Fruit fly (Drosophila melanogaster): ENCODE results near the gene mthl8.

DNA sequence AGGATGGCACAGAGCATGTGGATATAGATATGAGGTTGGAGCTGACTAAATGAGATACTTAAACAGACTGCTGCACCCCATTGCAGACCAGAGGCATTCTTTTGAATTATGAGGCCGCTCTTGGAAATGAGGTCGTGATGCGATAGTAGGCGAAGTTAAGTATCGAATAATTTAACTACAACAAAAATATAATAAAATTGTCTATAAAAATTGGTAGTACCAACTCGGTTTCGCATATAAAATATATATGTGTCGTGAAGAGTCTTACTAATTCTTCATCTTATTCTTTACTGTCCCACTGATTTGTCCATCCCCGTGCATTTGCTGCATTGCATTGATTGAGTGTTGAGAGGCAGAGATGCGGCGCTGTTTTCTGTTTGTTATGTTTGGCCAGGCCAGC, 37.8 kb downstream of the mthl8 start:
- no peak for TF ChIP-seq vri (GFP tag; optimal IDR thresholded peaks at IDR 0.05)
- TF ChIP-seq OdsH (GFP tag; optimal IDR thresholded peaks at IDR 0.05), result no peak
- TF ChIP-seq CG11762 (GFP tag; optimal IDR thresholded peaks at IDR 0.05; ENCODE audit: insufficient read depth), result no peak

All from whole organism, prepupa.